Worm (Caenorhabditis elegans) whole organism, L1 larva: Measurements from ENCODE around the gene T14G12.6.

Source experiments
- Y116A8C.19 ChIP-seq: sonication (generic microtip); optimal IDR thresholded peaks from 2 replicates; lab custom pipeline; 2016; ENCODE audit warnings: missing compliant biosample characterization, missing genetic modification characterization, borderline replicate concordance
- blmp-1 ChIP-seq: fragments of 150-350 bp; optimal IDR thresholded peaks from 2 replicates; lab custom pipeline; 2014; ENCODE audit warnings: missing biosample characterization, missing genetic modification characterization
- ceh-88 ChIP-seq: fragments of 200-800 bp; sonication (Bioruptor generic); IDR thresholded peaks from 2 replicates; pipeline ENCODE4 v1.3.6; 2022; ENCODE audit warnings: missing genetic modification characterization, missing compliant biosample characterization
- ceh-90 ChIP-seq: sonication (generic microtip); optimal IDR thresholded peaks from 2 replicates; lab custom pipeline; 2016; ENCODE audit warnings: missing genetic modification characterization, missing compliant biosample characterization
- ces-1 ChIP-seq: fragments of 150-350 bp; optimal IDR thresholded peaks from 2 replicates; lab custom pipeline; 2014; ENCODE audit warnings: missing biosample characterization, missing genetic modification reagents, missing genetic modification characterization
- dsc-1 ChIP-seq: sonication (generic microtip); optimal IDR thresholded peaks from 2 replicates; lab custom pipeline; 2016; ENCODE audit warnings: mild to moderate bottlenecking, missing genetic modification characterization, missing compliant biosample characterization
- efl-1 ChIP-seq, 4 experiments: fragments of 150-350 bp; optimal IDR thresholded peaks in 3 of 4; peaks in 1 of 4; 1 replicate in 1 of 4; 2 replicates in 3 of 4; lab custom pipeline; 2014; ENCODE audit warnings: missing biosample characterization in 2 of 4, missing genetic modification characterization in 2 of 4, missing genetic modification reagents in 2 of 4
- elt-2 ChIP-seq: sonication (generic microtip); optimal IDR thresholded peaks from 2 replicates; lab custom pipeline; 2016; ENCODE audit warnings: missing genetic modification characterization, mild to moderate bottlenecking, inconsistent platforms, missing compliant biosample characterization, missing genetic modification reagents
- elt-3 ChIP-seq, 6 experiments: fragments of 150-350 bp in 1 of 6; sonication (generic microtip); optimal IDR thresholded peaks; 2 replicates each; lab custom pipeline; 2017 to 2018; ENCODE audit warnings: missing biosample characterization in 6 of 6, missing genetic modification characterization in 6 of 6, inconsistent platforms in 1 of 6
- fkh-10 ChIP-seq: sonication (generic microtip); optimal IDR thresholded peaks from 2 replicates; lab custom pipeline; 2017; ENCODE audit warnings: missing biosample characterization, missing genetic modification reagents, missing genetic modification characterization
- fkh-4 ChIP-seq: sonication (generic microtip); optimal IDR thresholded peaks from 2 replicates; lab custom pipeline; 2016; ENCODE audit warnings: missing compliant biosample characterization, missing genetic modification characterization, borderline replicate concordance
- fkh-8 ChIP-seq: sonication (generic microtip); optimal IDR thresholded peaks from 2 replicates; lab custom pipeline; 2016; ENCODE audit warnings: mild to moderate bottlenecking, missing genetic modification characterization, missing compliant biosample characterization
- hlh-4 ChIP-seq: sonication (generic microtip); optimal IDR thresholded peaks from 2 replicates; lab custom pipeline; 2016; ENCODE audit warnings: mild to moderate bottlenecking, missing genetic modification characterization, missing compliant biosample characterization
- irx-1 ChIP-seq: sonication (generic microtip); optimal IDR thresholded peaks from 2 replicates; lab custom pipeline; 2016; ENCODE audit warnings: missing genetic modification characterization, missing compliant biosample characterization
- lin-14 ChIP-seq: fragments of 200-800 bp; sonication (Bioruptor generic); optimal IDR thresholded peaks from 2 replicates; lab custom pipeline; 2018; ENCODE audit warnings: mild to moderate bottlenecking, missing genetic modification characterization, moderate library complexity, missing compliant biosample characterization
- lin-15B ChIP-seq: fragments of 150-350 bp; sonication (generic microtip); optimal IDR thresholded peaks from 3 replicates; lab custom pipeline; 2014; ENCODE audit warnings: missing biosample characterization, missing genetic modification characterization
- lin-35 ChIP-seq, 2 experiments: fragments of 150-350 bp; optimal IDR thresholded peaks; 2 replicates each; lab custom pipeline; 2014; ENCODE audit warnings: missing biosample characterization in 2 of 2, missing genetic modification characterization in 2 of 2, missing genetic modification reagents in 2 of 2
- lir-3 ChIP-seq: sonication (generic microtip); optimal IDR thresholded peaks from 2 replicates; lab custom pipeline; 2016; ENCODE audit warnings: mild to moderate bottlenecking, missing genetic modification characterization, moderate library complexity, missing compliant biosample characterization; ENCODE audit not compliant: poor library complexity
- lsy-2 ChIP-seq, 2 experiments: fragments of 150-350 bp; optimal IDR thresholded peaks; 2 replicates each; lab custom pipeline; 2014; ENCODE audit warnings: missing biosample characterization in 2 of 2, missing genetic modification characterization in 2 of 2
- mdl-1 ChIP-seq, 2 experiments: fragments of 150-350 bp; optimal IDR thresholded peaks; 2 replicates each; lab custom pipeline; 2014 to 2017; ENCODE audit warnings: missing biosample characterization in 2 of 2, missing genetic modification characterization in 2 of 2, inconsistent platforms in 1 of 2
- mef-2 ChIP-seq: fragments of 150-350 bp; optimal IDR thresholded peaks from 2 replicates; lab custom pipeline; 2014; ENCODE audit warnings: missing biosample characterization, missing genetic modification characterization
- nhr-11 ChIP-seq: fragments of 150-350 bp; optimal IDR thresholded peaks from 2 replicates; lab custom pipeline; 2014; ENCODE audit warnings: missing biosample characterization, missing genetic modification characterization
- nhr-19 ChIP-seq: fragments of 200-800 bp; sonication (Bioruptor generic); conservative IDR thresholded peaks from 2 replicates; pipeline ENCODE4 v1.3.6; 2022; ENCODE audit warnings: missing genetic modification characterization, missing compliant biosample characterization
- nhr-20 ChIP-seq: sonication (generic microtip); optimal IDR thresholded peaks from 2 replicates; lab custom pipeline; 2016; ENCODE audit warnings: mild to moderate bottlenecking, missing genetic modification characterization, missing compliant biosample characterization
- nhr-28 ChIP-seq: fragments of 150-350 bp; optimal IDR thresholded peaks from 2 replicates; lab custom pipeline; 2014; ENCODE audit warnings: missing biosample characterization, missing genetic modification characterization
- nhr-47 ChIP-seq: sonication (generic microtip); optimal IDR thresholded peaks from 2 replicates; lab custom pipeline; 2016; ENCODE audit warnings: mild to moderate bottlenecking, missing genetic modification characterization, moderate library complexity, missing compliant biosample characterization
- nhr-71 ChIP-seq: sonication (generic microtip); optimal IDR thresholded peaks from 2 replicates; lab custom pipeline; 2016; ENCODE audit warnings: mild to moderate bottlenecking, missing genetic modification characterization, moderate library complexity, missing compliant biosample characterization
- nhr-77 ChIP-seq: fragments of 150-350 bp; optimal IDR thresholded peaks from 2 replicates; lab custom pipeline; 2014; ENCODE audit warnings: missing biosample characterization, missing genetic modification characterization
- nhr-84 ChIP-seq: sonication (generic microtip); optimal IDR thresholded peaks from 2 replicates; lab custom pipeline; 2017; ENCODE audit warnings: missing biosample characterization, missing genetic modification characterization
- nhr-85 ChIP-seq: sonication (generic microtip); peaks from one replicate; lab custom pipeline; 2016; ENCODE audit warnings: missing genetic modification characterization, inconsistent platforms, missing compliant biosample characterization
- pax-3 ChIP-seq: fragments of 200-800 bp; sonication (Bioruptor generic); optimal IDR thresholded peaks from 2 replicates; lab custom pipeline; 2018; ENCODE audit warnings: mild to moderate bottlenecking, missing genetic modification characterization, moderate library complexity, missing compliant biosample characterization
- pqm-1 ChIP-seq: sonication (generic microtip); optimal IDR thresholded peaks from 3 replicates; lab custom pipeline; 2017; ENCODE audit warnings: missing biosample characterization, missing genetic modification characterization
- rnt-1 ChIP-seq: sonication (generic microtip); optimal IDR thresholded peaks from 2 replicates; lab custom pipeline; 2016; ENCODE audit warnings: mild to moderate bottlenecking, missing genetic modification characterization, moderate library complexity, missing compliant biosample characterization
- snpc-4 ChIP-seq: fragments of 150-350 bp; optimal IDR thresholded peaks from 2 replicates; lab custom pipeline; 2014; ENCODE audit warnings: missing biosample characterization, missing genetic modification characterization
- snu-23 ChIP-seq: sonication (generic microtip); optimal IDR thresholded peaks from 2 replicates; lab custom pipeline; 2016; ENCODE audit warnings: missing genetic modification characterization, missing compliant biosample characterization
- sox-4 ChIP-seq: sonication (generic microtip); optimal IDR thresholded peaks from 2 replicates; lab custom pipeline; 2016; ENCODE audit warnings: missing genetic modification characterization, missing compliant biosample characterization
- tbx-2 ChIP-seq: sonication (generic microtip); optimal IDR thresholded peaks from 2 replicates; lab custom pipeline; 2016; ENCODE audit warnings: missing genetic modification characterization, missing compliant biosample characterization
- tlp-1 ChIP-seq: fragments of 150-350 bp; optimal IDR thresholded peaks from 2 replicates; lab custom pipeline; 2014; ENCODE audit warnings: missing biosample characterization, missing genetic modification characterization
- unc-130 ChIP-seq: fragments of 150-350 bp; optimal IDR thresholded peaks from 2 replicates; lab custom pipeline; 2017; ENCODE audit warnings: missing biosample characterization, missing genetic modification characterization, inconsistent platforms
- unc-62 ChIP-seq: fragments of 150-350 bp; optimal IDR thresholded peaks from 2 replicates; lab custom pipeline; 2014; ENCODE audit warnings: missing biosample characterization, missing genetic modification reagents, missing genetic modification characterization
- unc-86 ChIP-seq: sonication (generic microtip); optimal IDR thresholded peaks from 2 replicates; lab custom pipeline; 2016; ENCODE audit warnings: missing genetic modification characterization, missing compliant biosample characterization
- unc-98 ChIP-seq: fragments of 200-800 bp; sonication (Bioruptor generic); IDR thresholded peaks from 2 replicates; pipeline ENCODE4 v1.3.6; 2022; ENCODE audit warnings: missing genetic modification characterization, missing compliant biosample characterization
- vab-15 ChIP-seq: sonication (generic microtip); optimal IDR thresholded peaks from 2 replicates; lab custom pipeline; 2017; ENCODE audit warnings: missing genotype, mild to moderate bottlenecking, missing genetic modification characterization, missing compliant biosample characterization
- zag-1 ChIP-seq: fragments of 150-350 bp; optimal IDR thresholded peaks from 2 replicates; lab custom pipeline; 2014; ENCODE audit warnings: missing biosample characterization, missing genetic modification characterization
- ztf-11 ChIP-seq, 2 experiments: sonication (generic microtip); optimal IDR thresholded peaks; 2 replicates each; lab custom pipeline; 2016 to 2017; ENCODE audit warnings: missing genetic modification characterization in 2 of 2, missing biosample characterization in 1 of 2, missing compliant biosample characterization in 1 of 2

The T14G12.6 gene

DNA sequence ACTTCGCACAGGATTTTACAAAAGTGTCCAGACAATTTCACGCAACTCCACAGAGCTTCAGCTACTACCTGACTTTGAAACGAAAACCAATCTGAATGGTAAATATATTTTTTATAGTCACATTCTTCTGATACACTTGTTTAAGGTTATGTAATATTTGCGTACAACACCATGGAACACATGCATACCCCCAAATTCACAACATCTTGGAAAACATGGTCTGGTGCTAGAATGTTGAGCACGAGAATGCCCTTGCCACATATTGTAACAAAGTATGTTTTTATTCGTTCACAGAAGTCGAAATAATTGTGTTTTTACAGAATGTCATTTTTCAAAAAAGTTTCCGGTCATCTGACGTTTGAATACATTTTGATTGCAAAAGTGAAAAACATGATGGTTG is 43.4 kb downstream of the T14G12.6 start:
- TF ChIP-seq nhr-19 (GFP tag; lab: Robert Waterston, UW) = no peak
- no peak for TF ChIP-seq pqm-1
- no peak for TF ChIP-seq nhr-20
- TF ChIP-seq elt-2 = no peak
- no peak for TF ChIP-seq lir-3
- no peak for TF ChIP-seq nhr-28 (tag; lab: Kevin White, UChicago)
- no peak for TF ChIP-seq unc-130 (tag; lab: Kevin White, UChicago)
- no peak for TF ChIP-seq unc-62 (GFP tag; lab: Kevin White, UChicago)
- TF ChIP-seq ztf-11 (tag; optimal IDR thresholded peaks at IDR 0.05; lab: Kevin White, UChicago) = no peak

DNA sequence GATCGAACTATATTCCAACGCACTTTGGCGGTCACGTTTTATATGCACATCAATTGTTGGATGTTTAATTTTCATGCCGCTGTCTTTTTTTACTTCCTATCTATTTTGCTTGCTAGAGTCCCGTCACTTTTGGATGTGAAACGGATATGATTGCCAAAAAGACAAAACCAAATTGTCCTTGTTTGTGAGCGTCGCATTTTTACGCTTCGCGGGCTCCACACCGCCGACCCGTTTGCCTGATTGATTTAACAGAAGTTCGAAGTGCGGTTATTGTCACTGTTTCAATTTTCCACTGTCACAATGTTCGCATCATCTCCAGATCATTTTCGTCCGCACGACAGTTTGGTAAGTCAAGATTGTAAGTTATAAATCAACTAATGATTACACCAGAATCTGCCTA is 44.4 kb downstream of the T14G12.6 start, which contains the start of gene C01C4.2:
TSS of gene C01C4.2 (plus strand) at position 301 of the 400 bp plus-strand sequence.
- TF ChIP-seq dsc-1 (tag; lab: Kevin White, UChicago) (no peak), Y116A8C.19 (tag; lab: Kevin White, UChicago) (no peak), nhr-84 (tag; lab: Kevin White, UChicago) (no peak), elt-3 (tag; optimal IDR thresholded peaks at IDR 0.05; lab: Kevin White, UChicago) (no peak), zag-1 (tag; lab: Kevin White, UChicago) (no peak), hlh-4 (tag; lab: Kevin White, UChicago) (no peak), fkh-10 (GFP tag; lab: Kevin White, UChicago) (no peak), tlp-1 (tag; lab: Kevin White, UChicago) (no peak), vab-15 (tag; lab: Kevin White, UChicago) (no peak), nhr-28 (tag; lab: Kevin White, UChicago) (no peak), pqm-1 (no peak), nhr-47 (tag; lab: Kevin White, UChicago) (no peak), ceh-90 (no peak)

DNA sequence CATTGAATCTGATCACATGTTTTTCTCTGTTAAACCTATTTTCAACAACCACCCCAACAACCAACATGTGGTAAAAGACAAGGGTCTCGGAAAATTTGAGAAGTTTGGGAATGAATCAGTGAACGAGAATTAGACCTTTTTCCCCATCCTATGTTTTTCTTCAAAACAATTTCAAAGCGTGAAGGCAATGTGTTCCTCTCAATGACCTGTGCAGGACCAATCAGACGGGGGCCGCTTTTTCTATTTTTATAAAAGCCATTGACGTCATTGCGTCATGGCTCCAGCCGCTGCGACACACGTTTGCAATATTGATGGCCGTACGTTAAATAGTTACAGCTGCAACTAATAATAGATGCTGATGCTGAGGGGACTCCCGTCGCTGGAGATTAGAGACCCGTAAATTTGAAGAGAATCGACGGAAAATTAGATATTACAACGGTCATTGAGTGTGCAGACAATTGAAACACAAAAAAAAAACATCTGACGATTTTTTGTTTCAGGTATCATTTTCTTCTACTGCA is 47.6 kb downstream of the T14G12.6 start:
- TF ChIP-seq unc-98 (GFP tag; lab: Robert Waterston, UW) = no peak
- peak; percentile 59 for TF ChIP-seq nhr-71 (tag; lab: Kevin White, UChicago)
- TF ChIP-seq dsc-1 (tag; lab: Kevin White, UChicago) = peak; percentile 99
- TF ChIP-seq tlp-1 (tag; lab: Kevin White, UChicago) = no peak
- peak; percentile 34 for TF ChIP-seq nhr-85 (tag; lab: Kevin White, UChicago)
- peak; percentile 30 for TF ChIP-seq rnt-1 (tag; lab: Kevin White, UChicago)
- no peak for TF ChIP-seq elt-2
- peak; percentile 40 for TF ChIP-seq lin-14 (GFP tag; lab: Kevin White, UChicago)
- TF ChIP-seq lin-15B (tag; lab: Kevin White, UChicago) = no peak
- TF ChIP-seq fkh-4 = peak; percentile 95

DNA sequence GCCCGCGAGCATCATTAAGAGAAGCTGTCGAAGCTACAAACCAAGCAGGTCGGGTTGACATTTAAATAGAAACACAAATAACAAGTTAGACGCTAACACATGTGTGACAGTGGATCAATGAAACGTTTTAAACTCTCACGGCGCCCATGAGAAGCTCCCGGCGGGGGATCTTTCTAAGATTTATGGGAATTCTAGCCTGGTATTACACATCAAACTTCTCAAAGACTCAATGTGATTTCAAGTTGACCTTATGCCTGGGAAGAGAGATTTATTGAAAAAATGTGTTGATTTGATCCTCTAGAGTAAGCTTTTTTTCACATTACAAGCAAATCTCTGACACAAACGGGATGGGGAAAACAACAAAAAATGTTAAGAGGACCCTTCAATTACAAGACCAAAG is 49.5 kb downstream of the T14G12.6 start:
- TF ChIP-seq tbx-2 (tag; lab: Kevin White, UChicago) (no peak), lin-35 (GFP tag; optimal IDR thresholded peaks at IDR 0.05; lab: Kevin White, UChicago) (no peak), rnt-1 (tag; lab: Kevin White, UChicago) (peak; percentile 32), hlh-4 (tag; lab: Kevin White, UChicago) (no peak), nhr-77 (tag; lab: Kevin White, UChicago) (no peak), fkh-4 (peak; percentile 80), irx-1 (tag; lab: Kevin White, UChicago) (no peak), fkh-8 (tag; lab: Kevin White, UChicago) (no peak), mdl-1 (tag; optimal IDR thresholded peaks at IDR 0.05; lab: Kevin White, UChicago) (no peak), blmp-1 (tag; lab: Kevin White, UChicago) (no peak), sox-4 (no peak), ceh-88 (GFP tag; lab: Robert Waterston, UW) (no peak), pax-3 (tag; lab: Kevin White, UChicago) (no peak), unc-86 (tag; lab: Kevin White, UChicago) (no peak), nhr-11 (tag; lab: Kevin White, UChicago) (no peak), elt-3 (tag; optimal IDR thresholded peaks at IDR 0.05; lab: Kevin White, UChicago) (no peak), mef-2 (tag; lab: Kevin White, UChicago) (no peak), tlp-1 (tag; lab: Kevin White, UChicago) (no peak), snpc-4 (no peak), lin-14 (GFP tag; lab: Kevin White, UChicago) (peak; percentile 33), snu-23 (GFP tag; lab: Kevin White, UChicago) (peak; percentile 4), Y116A8C.19 (tag; lab: Kevin White, UChicago) (no peak), efl-1 (optimal IDR thresholded peaks at IDR 0.05; lab: Kevin White, UChicago) (no peak), efl-1 (GFP tag; optimal IDR thresholded peaks at IDR 0.05 in 1 of 2; lab: Kevin White, UChicago) (peak in 1 of 2 experiments; percentile 70), lsy-2 (tag; optimal IDR thresholded peaks at IDR 0.05; lab: Kevin White, UChicago) (no peak), unc-98 (GFP tag; lab: Robert Waterston, UW) (no peak), ces-1 (no peak)
